Fruit fly (Drosophila melanogaster) whole organism, embryonic: ENCODE data around the gene Tsp74F.

ENCODE experiments used
- Abd-B ChIP-seq: fragments of 200-800 bp; sonication (Bioruptor generic); optimal IDR thresholded peaks from 2 replicates; lab custom pipeline; 2018; ENCODE audit warnings: missing biosample characterization, mild to moderate bottlenecking, missing genetic modification characterization, moderate library complexity
- Asciz ChIP-seq: fragments of 200-800 bp; sonication (Bioruptor generic); optimal IDR thresholded peaks from 2 replicates; lab custom pipeline; 2017; ENCODE audit warnings: missing biosample characterization, mild to moderate bottlenecking, missing genetic modification characterization, missing genetic modification reagents
- Awh ChIP-seq: fragments of 200-800 bp; sonication (Bioruptor generic); IDR thresholded peaks from 2 replicates; pipeline ENCODE4, ENCODE4 v1.3.6; 2022; ENCODE audit warnings: missing biosample characterization, missing genetic modification characterization
- BtbVII ChIP-seq: fragments of 200-800 bp; sonication (Bioruptor generic); optimal IDR thresholded peaks from 3 replicates; lab custom pipeline; 2017; ENCODE audit warnings: missing biosample characterization, mild to moderate bottlenecking, missing genetic modification characterization
- CG10431 ChIP-seq: fragments of 200-800 bp; sonication (Bioruptor generic); optimal IDR thresholded peaks from 3 replicates; lab custom pipeline; 2018; ENCODE audit warnings: missing biosample characterization, mild to moderate bottlenecking, missing genetic modification characterization
- CG10565 ChIP-seq: fragments of 200-800 bp; sonication (Bioruptor generic); optimal IDR thresholded peaks from 3 replicates; lab custom pipeline; 2016; ENCODE audit warnings: missing biosample characterization, mild to moderate bottlenecking, missing genetic modification characterization
- CG10979 ChIP-seq: fragments of 200-800 bp; sonication (Bioruptor generic); optimal IDR thresholded peaks from 2 replicates; lab custom pipeline; 2018; ENCODE audit warnings: missing biosample characterization, mild to moderate bottlenecking, missing genetic modification characterization, moderate library complexity
- CG11695 ChIP-seq: fragments of 200-800 bp; sonication (Bioruptor generic); IDR thresholded peaks from 3 replicates; pipeline ENCODE4 v1.3.6; 2022; ENCODE audit warnings: missing biosample characterization, missing genetic modification characterization
- CG12391 ChIP-seq: fragments of 200-800 bp; sonication (Bioruptor generic); optimal IDR thresholded peaks from 3 replicates; lab custom pipeline; 2018; ENCODE audit warnings: missing biosample characterization, mild to moderate bottlenecking, missing genetic modification characterization, moderate library complexity
- CG14860 ChIP-seq: fragments of 200-800 bp; sonication (Bioruptor generic); IDR thresholded peaks from 3 replicates; pipeline ENCODE4 v1.3.6; 2022; ENCODE audit warnings: missing biosample characterization, missing genetic modification characterization; ENCODE audit not compliant: partially characterized antibody
- CG1792 ChIP-seq: fragments of 200-800 bp; sonication (Bioruptor generic); optimal IDR thresholded peaks from 2 replicates; lab custom pipeline; 2016; ENCODE audit warnings: missing biosample characterization, missing genetic modification characterization
- CG18599 ChIP-seq: fragments of 200-800 bp; sonication (Bioruptor generic); optimal IDR thresholded peaks from 3 replicates; lab custom pipeline; 2017; ENCODE audit warnings: missing biosample characterization, missing genetic modification characterization, mild to moderate bottlenecking, moderate library complexity, missing genetic modification reagents
- CG2202 ChIP-seq: fragments of 200-800 bp; sonication (Bioruptor generic); optimal IDR thresholded peaks from 2 replicates; lab custom pipeline; 2018; ENCODE audit warnings: missing biosample characterization, mild to moderate bottlenecking, missing genetic modification characterization
- CG2889 ChIP-seq: fragments of 200-800 bp; sonication (Bioruptor generic); IDR thresholded peaks from 3 replicates; pipeline ENCODE4 v1.3.6; 2022; ENCODE audit warnings: missing biosample characterization, missing genetic modification characterization
- CG31441 ChIP-seq: fragments of 200-800 bp; sonication (Bioruptor generic); IDR thresholded peaks from 2 replicates; pipeline ENCODE4 v1.3.6; 2022; ENCODE audit warnings: missing biosample characterization, missing genetic modification characterization
- CG3995 ChIP-seq: fragments of 200-800 bp; sonication (Bioruptor generic); optimal IDR thresholded peaks from 3 replicates; lab custom pipeline; 2016; ENCODE audit warnings: missing biosample characterization, missing genetic modification characterization
- CG4404 ChIP-seq: fragments of 200-800 bp; sonication (Bioruptor generic); IDR thresholded peaks from 2 replicates; pipeline ENCODE4 v1.3.6; 2022; ENCODE audit warnings: missing biosample characterization, missing genetic modification characterization
- CG8290 ChIP-seq, 3 experiments: fragments of 200-800 bp; sonication (Bioruptor generic); optimal IDR thresholded peaks; 2 replicates each; lab custom pipeline; 2016 to 2019; ENCODE audit warnings: missing biosample characterization in 3 of 3, missing genetic modification characterization in 3 of 3, mild to moderate bottlenecking in 2 of 3, moderate library complexity in 1 of 3
- CG9215 ChIP-seq: fragments of 200-800 bp; sonication (Bioruptor generic); IDR thresholded peaks from 2 replicates; pipeline ENCODE4 v1.3.6; 2022; ENCODE audit warnings: missing biosample characterization, missing genetic modification characterization
- Dfd ChIP-seq, 2 experiments: fragments of >200 bp; optimal IDR thresholded peaks; 2 replicates each; lab custom pipeline; 2017; ENCODE audit warnings: missing biosample characterization in 2 of 2, missing genetic modification characterization in 2 of 2
- Dll ChIP-seq: fragments of 200-800 bp; sonication (Bioruptor generic); IDR thresholded peaks from 4 replicates; pipeline ENCODE4 v1.3.6; 2022; ENCODE audit warnings: missing biosample characterization, missing genetic modification characterization; ENCODE audit not compliant: partially characterized antibody
- Ets97D ChIP-seq: fragments of 200-800 bp; sonication (Bioruptor generic); optimal IDR thresholded peaks from 3 replicates; lab custom pipeline; 2016; ENCODE audit warnings: missing biosample characterization, missing genetic modification characterization
- Hey ChIP-seq: fragments of 200-800 bp; sonication (Bioruptor generic); optimal IDR thresholded peaks from 3 replicates; lab custom pipeline; 2018; ENCODE audit warnings: missing biosample characterization, mild to moderate bottlenecking, missing genetic modification characterization
- Kr ChIP-seq: fragments of 200-800 bp; sonication (Bioruptor generic); optimal IDR thresholded peaks from 2 replicates; lab custom pipeline; 2017; ENCODE audit warnings: missing biosample characterization, mild to moderate bottlenecking, missing genetic modification characterization
- NC2β ChIP-seq: fragments of 200-800 bp; sonication (Bioruptor generic); optimal IDR thresholded peaks from 2 replicates; lab custom pipeline; 2016; ENCODE audit warnings: missing biosample characterization, missing genetic modification characterization
- Rx ChIP-seq: fragments of 200-800 bp; sonication (Bioruptor generic); IDR thresholded peaks from 2 replicates; pipeline ENCODE4 v1.3.6; 2022; ENCODE audit warnings: missing biosample characterization, missing genetic modification characterization
- Xrp1 ChIP-seq: fragments of 200-800 bp; sonication (Bioruptor generic); IDR thresholded peaks from 2 replicates; pipeline ENCODE4 v1.3.6; 2022; ENCODE audit warnings: missing biosample characterization, missing genetic modification characterization
- ara ChIP-seq: fragments of 200-800 bp; sonication (Bioruptor generic); IDR thresholded peaks from 2 replicates; pipeline ENCODE4 v1.3.6; 2022; ENCODE audit warnings: missing biosample characterization, missing genetic modification characterization
- cato ChIP-seq: fragments of 200-800 bp; sonication (Bioruptor generic); optimal IDR thresholded peaks from 2 replicates; lab custom pipeline; 2016; ENCODE audit warnings: missing biosample characterization, missing genetic modification characterization, borderline replicate concordance
- chm ChIP-seq: fragments of 200-800 bp; sonication (Bioruptor generic); IDR thresholded peaks from 2 replicates; pipeline ENCODE4 v1.3.6; 2022; ENCODE audit warnings: missing biosample characterization, missing genetic modification characterization
- corto ChIP-seq: fragments of 200-800 bp; sonication (Bioruptor generic); optimal IDR thresholded peaks from 2 replicates; lab custom pipeline; 2016; ENCODE audit warnings: missing biosample characterization, mild to moderate bottlenecking, missing genetic modification characterization, moderate library complexity
- dan ChIP-seq: fragments of 200-800 bp; sonication (Bioruptor generic); IDR thresholded peaks from 2 replicates; pipeline ENCODE4 v1.3.6; 2022; ENCODE audit warnings: missing biosample characterization, missing genetic modification characterization
- ewg ChIP-seq: fragments of 200-800 bp; sonication (Bioruptor generic); optimal IDR thresholded peaks from 3 replicates; lab custom pipeline; 2017; ENCODE audit warnings: mild to moderate bottlenecking, missing biosample characterization, missing genetic modification reagents, missing genetic modification characterization
- fd96Cb ChIP-seq: fragments of 200-800 bp; sonication (Bioruptor generic); optimal IDR thresholded peaks from 2 replicates; lab custom pipeline; 2018; ENCODE audit warnings: missing biosample characterization, mild to moderate bottlenecking, missing genetic modification characterization, moderate library complexity
- gce ChIP-seq: fragments of 200-800 bp; sonication (Bioruptor generic); IDR thresholded peaks from 3 replicates; pipeline ENCODE4 v1.3.6; 2022; ENCODE audit warnings: missing biosample characterization, missing genetic modification characterization
- grau ChIP-seq: fragments of 200-800 bp; optimal IDR thresholded peaks from 3 replicates; lab custom pipeline; 2019; ENCODE audit warnings: missing biosample characterization, mild to moderate bottlenecking, missing genetic modification characterization, moderate library complexity
- hb ChIP-seq: fragments of 200-800 bp; sonication (Bioruptor generic); IDR thresholded peaks from 3 replicates; pipeline ENCODE4 v1.3.6; 2022; ENCODE audit warnings: missing biosample characterization, missing genetic modification characterization; ENCODE audit not compliant: partially characterized antibody
- hkb ChIP-seq, 2 experiments: fragments of 200-800 bp in 1 of 2; fragments of >200 bp in 1 of 2; sonication (Bioruptor generic) in 1 of 2; IDR thresholded peaks in 1 of 2; optimal IDR thresholded peaks in 1 of 2; 2 replicates each; pipeline versions ENCODE4 v1.3.6 to Lab custom; 2017 to 2022; ENCODE audit warnings: missing biosample characterization in 1 of 2, missing genetic modification characterization in 1 of 2
- lov ChIP-seq, 2 experiments: fragments of 200-800 bp in 1 of 2; fragments of >200 bp in 1 of 2; sonication (Bioruptor generic) in 1 of 2; IDR thresholded peaks in 1 of 2; optimal IDR thresholded peaks in 1 of 2; 2 replicates in 1 of 2; 3 replicates in 1 of 2; pipeline versions ENCODE4 v1.3.6 to Lab custom; 2017 to 2022; ENCODE audit warnings: missing biosample characterization in 1 of 2, missing genetic modification characterization in 1 of 2
- nerfin-1 ChIP-seq: fragments of 200-800 bp; sonication (Bioruptor generic); optimal IDR thresholded peaks from 3 replicates; lab custom pipeline; 2019; ENCODE audit warnings: missing biosample characterization, mild to moderate bottlenecking, missing genetic modification characterization, moderate library complexity
- onecut ChIP-seq: fragments of 200-800 bp; sonication (Bioruptor generic); IDR thresholded peaks from 2 replicates; pipeline ENCODE4 v1.3.6; 2022; ENCODE audit warnings: missing biosample characterization, missing genetic modification characterization
- pzg ChIP-seq: fragments of 200-800 bp; sonication (Bioruptor generic); optimal IDR thresholded peaks from 3 replicates; lab custom pipeline; 2018; ENCODE audit warnings: missing biosample characterization, mild to moderate bottlenecking, missing genetic modification characterization, moderate library complexity
- seq ChIP-seq: fragments of 200-800 bp; sonication (Bioruptor generic); IDR thresholded peaks from 2 replicates; pipeline ENCODE4 v1.3.6; 2022; ENCODE audit warnings: missing biosample characterization, missing genetic modification characterization
- sr ChIP-seq: fragments of 200-800 bp; sonication (Bioruptor generic); IDR thresholded peaks from 3 replicates; pipeline ENCODE4 v1.3.6; 2022; ENCODE audit warnings: missing biosample characterization, missing genetic modification characterization
- toy ChIP-seq: fragments of 200-800 bp; sonication (Bioruptor generic); IDR thresholded peaks from 2 replicates; pipeline ENCODE4 v1.3.6; 2022; ENCODE audit warnings: missing biosample characterization, missing genetic modification characterization
- twi ChIP-seq: fragments of 200-800 bp; optimal IDR thresholded peaks from 2 replicates; lab custom pipeline; 2019; ENCODE audit warnings: missing biosample characterization, mild to moderate bottlenecking, missing genetic modification characterization, moderate library complexity
- unpg ChIP-seq: fragments of 200-800 bp; sonication (Bioruptor generic); optimal IDR thresholded peaks from 3 replicates; lab custom pipeline; 2018; ENCODE audit warnings: missing biosample characterization, mild to moderate bottlenecking, missing genetic modification characterization, moderate library complexity
- vfl ChIP-seq: fragments of 200-800 bp; sonication (Bioruptor generic); optimal IDR thresholded peaks from 2 replicates; lab custom pipeline; 2016; ENCODE audit warnings: missing biosample characterization, missing genetic modification characterization
- zen ChIP-seq: fragments of 200-800 bp; sonication (Bioruptor generic); optimal IDR thresholded peaks from 3 replicates; lab custom pipeline; 2018; ENCODE audit warnings: missing biosample characterization, mild to moderate bottlenecking, missing genetic modification characterization, moderate library complexity

The Tsp74F gene

dm6 chr3L:17937315-17937714, 41.7 kb upstream of the Tsp74F start (continued):
- TF ChIP-seq unpg (peak; percentile 37), zen (tag; lab: Kevin White, UChicago) (no peak), hb (GFP tag; lab: Robert Waterston, UW) (no peak), CG2889 (GFP tag; lab: Robert Waterston, UW) (no peak), CG11695 (no peak), fd96Cb (tag; lab: Kevin White, UChicago) (peak; percentile 15), pzg (no peak), Awh (GFP tag; lab: Robert Waterston, UW) (no peak; the same call in 1 of the 2 replicates), CG10979 (tag; lab: Kevin White, UChicago) (peak; percentile 49), CG9215 (GFP tag; lab: Robert Waterston, UW) (no peak), nerfin-1 (peak; percentile 22), Ets97D (GFP tag; lab: Kevin White, UChicago) (no peak), Dfd (GFP tag; optimal IDR thresholded peaks at IDR 0.05; lab: Kevin White, UChicago) (no peak), Kr (GFP tag; lab: Kevin White, UChicago) (no peak), CG31441 (GFP tag; lab: Robert Waterston, UW) (peak; percentile 57; the same call in 1 of the 2 replicates), ara (peak; percentile 56; the same call in 1 of the 2 replicates), Rx (GFP tag; lab: Robert Waterston, UW) (no peak), CG10565 (GFP tag; lab: Kevin White, UChicago) (no peak), CG12391 (tag; lab: Kevin White, UChicago) (no peak), seq (GFP tag; lab: Robert Waterston, UW) (no peak), CG18599 (no peak), Xrp1 (GFP tag; lab: Robert Waterston, UW) (0 out of 2 replicates have a peak, but pooled peaks have one; percentile 13), Hey (tag; lab: Kevin White, UChicago) (no peak), CG4404 (no peak), grau (tag; lab: Kevin White, UChicago) (no peak), CG10431 (GFP tag; lab: Kevin White, UChicago) (peak; percentile 87), sr (no peak), CG14860 (GFP tag; lab: Robert Waterston, UW) (no peak), Abd-B (no peak), onecut (peak; percentile 23; the same call in 1 of the 2 replicates), BtbVII (GFP tag; lab: Kevin White, UChicago) (no peak), gce (0 out of 3 replicates have a peak, but pooled peaks have one; percentile 22), hkb (optimal IDR thresholded peaks at IDR 0.05; lab: Kevin White, UChicago) (no peak), hkb (GFP tag; IDR thresholded peaks at IDR 0.05; lab: Robert Waterston, UW) (no peak), vfl (no peak), cato (no peak), corto (GFP tag; lab: Kevin White, UChicago) (no peak), lov (optimal IDR thresholded peaks at IDR 0.05; lab: Kevin White, UChicago) (no peak), lov (GFP tag; IDR thresholded peaks at IDR 0.05; lab: Robert Waterston, UW) (peak; percentile 68; the same call in 2 of the 3 replicates), chm (GFP tag; lab: Robert Waterston, UW) (peak; percentile 18; the same call in 1 of the 2 replicates), dan (GFP tag; lab: Robert Waterston, UW) (no peak), CG1792 (GFP tag; lab: Kevin White, UChicago) (no peak), CG8290 (GFP tag; optimal IDR thresholded peaks at IDR 0.05; lab: Kevin White, UChicago) (no peak), CG8290 (tag; optimal IDR thresholded peaks at IDR 0.05; lab: Kevin White, UChicago) (peak in 1 of 2 experiments; percentile 33), Dll (GFP tag; lab: Robert Waterston, UW) (no peak), Asciz (GFP tag; lab: Kevin White, UChicago) (peak; percentile 41), CG2202 (tag; lab: Kevin White, UChicago) (peak; percentile 68), NC2β (GFP tag; lab: Kevin White, UChicago) (no peak), CG3995 (GFP tag; lab: Kevin White, UChicago) (no peak), twi (peak; percentile 38), toy (GFP tag; lab: Robert Waterston, UW) (no peak), ewg (peak; percentile 27)
